Worm (Caenorhabditis elegans) whole organism, L4 larva: ENCODE measurements around the gene atp-5.

Experiments used
- F10B5.3 ChIP-seq: sonication (generic microtip); optimal IDR thresholded peaks from 2 replicates; lab custom pipeline; 2016; ENCODE audit warnings: mild to moderate bottlenecking, missing genetic modification characterization, missing compliant biosample characterization
- F37D6.2 ChIP-seq: sonication (generic microtip); optimal IDR thresholded peaks from 2 replicates; lab custom pipeline; 2016; ENCODE audit warnings: mild to moderate bottlenecking, missing genetic modification characterization, missing compliant biosample characterization
- Y105C5A.15 ChIP-seq: fragments of 200-800 bp; sonication (Bioruptor generic); IDR thresholded peaks from 2 replicates; pipeline ENCODE4 v1.3.6; 2022; ENCODE audit warnings: missing genetic modification characterization, missing compliant biosample characterization
- Y75B8A.6 ChIP-seq: fragments of 200-800 bp; sonication (Bioruptor generic); IDR thresholded peaks from 2 replicates; pipeline ENCODE4 v1.3.6; 2022; ENCODE audit warnings: missing genetic modification reagents, missing genetic modification characterization, missing compliant biosample characterization
- ZK337.2 ChIP-seq: fragments of 200-800 bp; sonication (Bioruptor generic); IDR thresholded peaks from 2 replicates; pipeline ENCODE4 v1.3.6; 2022; ENCODE audit warnings: missing genetic modification reagents, missing genetic modification characterization, missing compliant biosample characterization
- ZK546.5 ChIP-seq, 2 experiments: sonication (generic microtip); optimal IDR thresholded peaks; 2 replicates each; lab custom pipeline; 2017; ENCODE audit warnings: missing biosample characterization in 2 of 2, missing genetic modification characterization in 2 of 2
- aha-1 ChIP-seq: fragments of 150-350 bp; peaks from one replicate; lab custom pipeline; 2014; ENCODE audit warnings: missing biosample characterization, missing genetic modification characterization
- ama-1 ChIP-seq: fragments of 150-350 bp; optimal IDR thresholded peaks from 2 replicates; lab custom pipeline; 2014; ENCODE audit warnings: inconsistent platforms, mixed read lengths
- ceh-20 ChIP-seq: fragments of 200-800 bp; sonication (Bioruptor generic); IDR thresholded peaks from 2 replicates; pipeline ENCODE4 v1.3.6; 2022; ENCODE audit warnings: missing genetic modification reagents, missing genetic modification characterization, missing compliant biosample characterization
- ceh-32 ChIP-seq: sonication (generic microtip); optimal IDR thresholded peaks from 2 replicates; lab custom pipeline; 2016; ENCODE audit warnings: mild to moderate bottlenecking, missing genetic modification characterization, missing compliant biosample characterization; ENCODE audit not compliant: poor library complexity
- ceh-44 ChIP-seq: fragments of 200-800 bp; sonication (Bioruptor generic); IDR thresholded peaks from 2 replicates; pipeline ENCODE4 v1.3.6; 2022; ENCODE audit warnings: missing genetic modification reagents, missing genetic modification characterization, missing compliant biosample characterization
- ctbp-1 ChIP-seq: fragments of 200-800 bp; sonication (Bioruptor generic); IDR thresholded peaks from 2 replicates; pipeline ENCODE4 v1.3.6; 2022; ENCODE audit warnings: missing genetic modification reagents, missing genetic modification characterization, missing compliant biosample characterization
- daf-12 ChIP-seq: fragments of 150-350 bp; optimal IDR thresholded peaks from 2 replicates; lab custom pipeline; 2014; ENCODE audit warnings: missing biosample characterization, missing genetic modification reagents, missing genetic modification characterization
- daf-16 ChIP-seq, 3 experiments: sonication (generic microtip); optimal IDR thresholded peaks; 2 replicates each; lab custom pipeline; 2016 to 2017; ENCODE audit warnings: missing genetic modification characterization in 3 of 3, missing genetic modification reagents in 3 of 3, mild to moderate bottlenecking in 2 of 3, missing compliant biosample characterization in 2 of 3, missing biosample characterization in 1 of 3, moderate library complexity in 1 of 3
- daf-19 ChIP-seq: fragments of 200-800 bp; sonication (Bioruptor generic); conservative IDR thresholded peaks from 2 replicates; pipeline ENCODE4 v1.3.6; 2022; ENCODE audit warnings: missing genetic modification characterization, missing compliant biosample characterization
- dmd-6 ChIP-seq: fragments of 200-800 bp; sonication (Bioruptor generic); IDR thresholded peaks from 2 replicates; pipeline ENCODE4 v1.3.6; 2022; ENCODE audit warnings: missing genetic modification reagents, missing genetic modification characterization, missing compliant biosample characterization
- dmd-9 ChIP-seq: fragments of 200-800 bp; sonication (Bioruptor generic); IDR thresholded peaks from 2 replicates; pipeline ENCODE4 v1.3.6; 2022; ENCODE audit warnings: missing genetic modification reagents, missing genetic modification characterization, missing compliant biosample characterization
- dpl-1 ChIP-seq: fragments of 150-350 bp; optimal IDR thresholded peaks from 2 replicates; lab custom pipeline; 2014; ENCODE audit warnings: missing biosample characterization, missing genetic modification reagents, missing genetic modification characterization
- duxl-1 ChIP-seq: sonication (generic microtip); optimal IDR thresholded peaks from 2 replicates; lab custom pipeline; 2016; ENCODE audit warnings: mild to moderate bottlenecking, missing genetic modification characterization, moderate library complexity, missing compliant biosample characterization; ENCODE audit not compliant: poor library complexity
- dve-1 ChIP-seq: sonication (generic microtip); optimal IDR thresholded peaks from 2 replicates; lab custom pipeline; 2017; ENCODE audit warnings: antibody characterized with exemption, mild to moderate bottlenecking, missing genetic modification characterization, missing compliant biosample characterization; ENCODE audit not compliant: insufficient read depth
- fkh-10 ChIP-seq: fragments of 150-350 bp; optimal IDR thresholded peaks from 2 replicates; lab custom pipeline; 2014; ENCODE audit warnings: missing biosample characterization, missing genetic modification reagents, missing genetic modification characterization
- jun-1 ChIP-seq: fragments of 150-350 bp; optimal IDR thresholded peaks from 2 replicates; lab custom pipeline; 2014; ENCODE audit warnings: missing biosample characterization, missing genetic modification reagents, missing genetic modification characterization
- lin-1 ChIP-seq: fragments of 200-800 bp; sonication (Bioruptor generic); IDR thresholded peaks from 2 replicates; pipeline ENCODE4 v1.3.6; 2022; ENCODE audit warnings: missing genetic modification reagents, missing genetic modification characterization, missing compliant biosample characterization
- lin-29 ChIP-seq: fragments of 200-800 bp; sonication (Bioruptor generic); IDR thresholded peaks from 2 replicates; pipeline ENCODE4 v1.3.6; 2022; ENCODE audit warnings: missing genetic modification reagents, missing genetic modification characterization, missing compliant biosample characterization
- lin-38 ChIP-seq: fragments of 200-800 bp; sonication (Bioruptor generic); IDR thresholded peaks from 2 replicates; pipeline ENCODE4 v1.3.6; 2022; ENCODE audit warnings: missing genetic modification reagents, missing genetic modification characterization, missing compliant biosample characterization
- madf-5 ChIP-seq, 2 experiments: fragments of 200-800 bp; sonication (Bioruptor generic); IDR thresholded peaks; 2 replicates each; pipeline ENCODE4 v1.3.6; 2022; ENCODE audit warnings: missing compliant biosample characterization in 2 of 2, missing genetic modification characterization in 2 of 2
- mdt-29 ChIP-seq: fragments of 200-800 bp; sonication (Bioruptor generic); IDR thresholded peaks from 2 replicates; pipeline ENCODE4 v1.3.6; 2022; ENCODE audit warnings: missing genetic modification reagents, missing genetic modification characterization, missing compliant biosample characterization
- mes-2 ChIP-seq: sonication (generic microtip); optimal IDR thresholded peaks from 2 replicates; lab custom pipeline; 2016; ENCODE audit warnings: missing genotype, mild to moderate bottlenecking, missing genetic modification characterization, missing compliant biosample characterization; ENCODE audit not compliant: poor library complexity, severe bottlenecking
- nhr-102 ChIP-seq: sonication (generic microtip); optimal IDR thresholded peaks from 2 replicates; lab custom pipeline; 2016; ENCODE audit warnings: mild to moderate bottlenecking, missing genetic modification characterization, moderate library complexity, missing compliant biosample characterization
- nhr-11 ChIP-seq: fragments of 150-350 bp; optimal IDR thresholded peaks from 2 replicates; lab custom pipeline; 2014; ENCODE audit warnings: missing biosample characterization, missing genetic modification characterization
- nhr-237 ChIP-seq: sonication (generic microtip); optimal IDR thresholded peaks from 2 replicates; lab custom pipeline; 2017; ENCODE audit warnings: missing biosample characterization, missing genetic modification characterization
- nhr-28 ChIP-seq: fragments of 150-350 bp; optimal IDR thresholded peaks from 2 replicates; lab custom pipeline; 2014; ENCODE audit warnings: missing biosample characterization, missing genetic modification characterization
- nhr-48 ChIP-seq: sonication (generic microtip); optimal IDR thresholded peaks from 2 replicates; lab custom pipeline; 2016; ENCODE audit warnings: mild to moderate bottlenecking, missing genetic modification characterization, missing compliant biosample characterization
- nhr-6 ChIP-seq: fragments of 150-350 bp; optimal IDR thresholded peaks from 2 replicates; lab custom pipeline; 2014; ENCODE audit warnings: missing biosample characterization, missing genetic modification characterization
- nhr-77 ChIP-seq: fragments of 150-350 bp; optimal IDR thresholded peaks from 2 replicates; lab custom pipeline; 2014; ENCODE audit warnings: missing biosample characterization, missing genetic modification characterization
- pha-4 ChIP-seq, 2 experiments: fragments of 150-350 bp in 1 of 2; fragments of 200-800 bp in 1 of 2; sonication (Bioruptor generic) in 1 of 2; IDR thresholded peaks in 1 of 2; optimal IDR thresholded peaks in 1 of 2; 2 replicates each; pipeline versions ENCODE4 v1.3.6 to Lab custom; 2014 to 2022; ENCODE audit warnings: missing genetic modification characterization in 2 of 2, missing genetic modification reagents in 2 of 2, missing biosample characterization in 1 of 2, missing compliant biosample characterization in 1 of 2
- php-3 ChIP-seq: fragments of 200-800 bp; sonication (Bioruptor generic); IDR thresholded peaks from 2 replicates; pipeline ENCODE4 v1.3.6; 2022; ENCODE audit warnings: missing genetic modification reagents, missing genetic modification characterization, missing compliant biosample characterization
- pqm-1 ChIP-seq: sonication (generic microtip); optimal IDR thresholded peaks from 2 replicates; lab custom pipeline; 2017; ENCODE audit warnings: missing biosample characterization, missing genetic modification characterization
- rbr-2 ChIP-seq: sonication (generic microtip); optimal IDR thresholded peaks from 2 replicates; lab custom pipeline; 2016; ENCODE audit warnings: missing genotype, missing genetic modification characterization, missing compliant biosample characterization
- saeg-2 ChIP-seq: fragments of 200-800 bp; sonication (Bioruptor generic); IDR thresholded peaks from 2 replicates; pipeline ENCODE4 v1.3.6; 2022; ENCODE audit warnings: missing genetic modification reagents, missing genetic modification characterization, missing compliant biosample characterization
- snpc-4 ChIP-seq: fragments of 150-350 bp; optimal IDR thresholded peaks from 2 replicates; lab custom pipeline; 2014; ENCODE audit warnings: missing biosample characterization, missing genetic modification characterization
- spr-1 ChIP-seq: sonication (generic microtip); optimal IDR thresholded peaks from 2 replicates; lab custom pipeline; 2016; ENCODE audit warnings: mild to moderate bottlenecking, missing genetic modification characterization, missing compliant biosample characterization
- unc-130 ChIP-seq: sonication (generic microtip); optimal IDR thresholded peaks from 2 replicates; lab custom pipeline; 2016; ENCODE audit warnings: missing genetic modification reagents, missing genetic modification characterization, missing compliant biosample characterization
- unc-39 ChIP-seq: sonication (generic microtip); optimal IDR thresholded peaks from 2 replicates; lab custom pipeline; 2017; ENCODE audit warnings: missing biosample characterization, missing genetic modification characterization
- vab-7 ChIP-seq: fragments of 200-800 bp; sonication (Bioruptor generic); IDR thresholded peaks from 2 replicates; pipeline ENCODE4 v1.3.6; 2022; ENCODE audit warnings: missing genetic modification reagents, missing genetic modification characterization, missing compliant biosample characterization
- zag-1 ChIP-seq: fragments of 150-350 bp; optimal IDR thresholded peaks from 2 replicates; lab custom pipeline; 2014; ENCODE audit warnings: missing biosample characterization, missing genetic modification characterization
- zfp-2 ChIP-seq: sonication (generic microtip); optimal IDR thresholded peaks from 2 replicates; lab custom pipeline; 2016; ENCODE audit warnings: mild to moderate bottlenecking, missing genetic modification characterization, missing compliant biosample characterization
- zfp-3 ChIP-seq: fragments of 200-800 bp; sonication (Bioruptor generic); conservative IDR thresholded peaks from 2 replicates; pipeline ENCODE4 v1.3.6; 2022; ENCODE audit warnings: missing genetic modification reagents, missing genetic modification characterization, missing compliant biosample characterization
- zip-11 ChIP-seq: fragments of 200-800 bp; sonication (Bioruptor generic); IDR thresholded peaks from 2 replicates; pipeline ENCODE4 v1.3.6; 2022; ENCODE audit warnings: missing genetic modification characterization, missing compliant biosample characterization

Gene atp-5

DNA sequence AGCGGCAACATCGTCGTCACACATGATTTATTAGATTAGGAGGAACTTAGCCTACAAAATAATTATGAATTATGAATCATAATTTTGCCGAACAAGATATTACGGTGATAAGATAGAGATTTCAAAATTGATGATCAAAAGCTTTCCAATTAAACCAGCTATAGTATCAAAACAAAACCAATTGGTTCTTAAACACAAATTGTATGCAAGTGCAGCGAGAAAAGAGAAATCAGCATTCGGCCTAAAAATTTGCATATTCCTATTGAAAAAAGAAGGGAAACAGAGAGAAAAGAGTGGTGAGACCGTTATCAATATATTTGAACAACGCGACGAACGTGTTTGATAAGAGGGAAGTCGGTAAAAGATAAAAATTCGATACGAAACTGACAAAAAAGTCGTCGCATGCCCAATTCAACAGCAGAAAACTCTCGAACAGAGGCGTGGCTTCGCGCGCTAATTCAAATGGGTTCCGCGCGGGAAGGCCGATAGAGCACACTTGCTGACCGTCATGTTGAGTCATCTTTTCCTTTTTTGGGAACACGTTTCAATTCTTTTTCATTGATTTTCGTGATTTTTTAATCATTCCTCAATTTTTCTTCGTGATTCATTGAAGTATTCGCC is 45.5 kb downstream of the atp-5 start, which contains the start of gene act-2 (continued):
- TF ChIP-seq madf-5 (GFP tag; IDR thresholded peaks at IDR 0.05; lab: Robert Waterston, UW) (no peak), nhr-237 (tag; lab: Kevin White, UChicago) (no peak), unc-39 (tag; lab: Kevin White, UChicago) (no peak), dmd-9 (GFP tag; lab: Robert Waterston, UW) (no peak), snpc-4 (no peak), rbr-2 (tag; lab: Kevin White, UChicago) (peak; percentile 72), pqm-1 (tag; lab: Kevin White, UChicago) (peak; percentile 71), lin-29 (no peak), vab-7 (GFP tag; lab: Robert Waterston, UW) (peak; percentile 42; the same call in 1 of the 2 replicates), spr-1 (tag; lab: Kevin White, UChicago) (peak; percentile 37), aha-1 (tag; lab: Kevin White, UChicago) (peak; percentile 97), saeg-2 (no peak), dpl-1 (peak; percentile 93), lin-1 (no peak), nhr-11 (peak; percentile 45), fkh-10 (GFP tag; lab: Kevin White, UChicago) (peak; percentile 64), mes-2 (tag; lab: Kevin White, UChicago) (peak; percentile 76), ZK546.5 (tag; optimal IDR thresholded peaks at IDR 0.05; lab: Kevin White, UChicago) (no peak), ceh-20 (no peak), ama-1 (lab: Kevin White, UChicago) (no peak), nhr-102 (tag; lab: Kevin White, UChicago) (no peak), jun-1 (tag; lab: Kevin White, UChicago) (no peak), pha-4 (GFP tag; IDR thresholded peaks at IDR 0.05; lab: Robert Waterston, UW) (0 out of 2 replicates have a peak, but pooled peaks have one; percentile 16), pha-4 (tag; optimal IDR thresholded peaks at IDR 0.05; lab: Kevin White, UChicago) (peak; percentile 73), zip-11 (GFP tag; lab: Robert Waterston, UW) (no peak), F37D6.2 (tag; lab: Kevin White, UChicago) (no peak), nhr-77 (peak; percentile 32), ZK337.2 (GFP tag; lab: Robert Waterston, UW) (no peak), zag-1 (tag; lab: Kevin White, UChicago) (no peak), F10B5.3 (tag; lab: Kevin White, UChicago) (no peak), nhr-6 (peak; percentile 61), duxl-1 (tag; lab: Kevin White, UChicago) (peak; percentile 10), mdt-29 (0 out of 2 replicates have a peak, but pooled peaks have one; percentile 32), daf-16 (GFP tag; optimal IDR thresholded peaks at IDR 0.05; lab: Kevin White, UChicago) (no peak), daf-16 (tag; optimal IDR thresholded peaks at IDR 0.05; lab: Kevin White, UChicago) (no peak), ceh-44 (no peak), dmd-6 (GFP tag; lab: Robert Waterston, UW) (peak; percentile 57), ceh-32 (tag; lab: Kevin White, UChicago) (no peak), daf-19 (GFP tag; lab: Robert Waterston, UW) (no peak), dve-1 (tag; lab: Kevin White, UChicago) (peak; percentile 78), unc-130 (GFP tag; lab: Kevin White, UChicago) (peak; percentile 21), lin-38 (GFP tag; lab: Robert Waterston, UW) (peak; percentile 94), nhr-28 (tag; lab: Kevin White, UChicago) (peak; percentile 55), ctbp-1 (GFP tag; lab: Robert Waterston, UW) (0 out of 2 replicates have a peak, but pooled peaks have one; percentile 26), nhr-48 (tag; lab: Kevin White, UChicago) (no peak), php-3 (GFP tag; lab: Robert Waterston, UW) (no peak), zfp-2 (peak; percentile 9), Y105C5A.15 (no peak), daf-12 (tag; lab: Kevin White, UChicago) (no peak), zfp-3 (no peak), Y75B8A.6 (GFP tag; lab: Robert Waterston, UW) (no peak)
